Worm (Caenorhabditis elegans) whole organism, late embryonic: Measurements from ENCODE around the gene K06A9.2.

ENCODE experiments used
- C38D4.7 ChIP-seq: fragments of 200-800 bp; sonication (Bioruptor generic); optimal IDR thresholded peaks from 2 replicates; lab custom pipeline; 2018; ENCODE audit warnings: mild to moderate bottlenecking, missing genetic modification characterization, moderate library complexity, missing compliant biosample characterization
- K09A11.1 ChIP-seq: sonication (generic microtip); optimal IDR thresholded peaks from 2 replicates; lab custom pipeline; 2017; ENCODE audit warnings: antibody characterized with exemption, mild to moderate bottlenecking, missing genetic modification characterization, missing compliant biosample characterization; ENCODE audit not compliant: insufficient read depth
- Y22D7AL.16 ChIP-seq: sonication (generic microtip); optimal IDR thresholded peaks from 2 replicates; lab custom pipeline; 2016; ENCODE audit warnings: missing genetic modification characterization, missing compliant biosample characterization
- ceh-14 ChIP-seq: sonication (generic microtip); optimal IDR thresholded peaks from 2 replicates; lab custom pipeline; 2016; ENCODE audit warnings: missing genotype, missing genetic modification characterization, missing compliant biosample characterization
- ceh-6 ChIP-seq: fragments of 200-800 bp; sonication (Bioruptor generic); optimal IDR thresholded peaks from 2 replicates; lab custom pipeline; 2018; ENCODE audit warnings: mild to moderate bottlenecking, missing genetic modification characterization, missing compliant biosample characterization
- elt-4 ChIP-seq: sonication (generic microtip); optimal IDR thresholded peaks from 2 replicates; lab custom pipeline; 2016; ENCODE audit warnings: missing genetic modification characterization, missing compliant biosample characterization
- ets-4 ChIP-seq: sonication (generic microtip); optimal IDR thresholded peaks from 2 replicates; lab custom pipeline; 2016; ENCODE audit warnings: missing genetic modification characterization, missing compliant biosample characterization
- fkh-10 ChIP-seq: fragments of 150-350 bp; optimal IDR thresholded peaks from 2 replicates; lab custom pipeline; 2014; ENCODE audit warnings: missing biosample characterization, missing genetic modification reagents, missing genetic modification characterization
- odd-2 ChIP-seq: sonication (generic microtip); optimal IDR thresholded peaks from 2 replicates; lab custom pipeline; 2017; ENCODE audit warnings: antibody characterized with exemption, mild to moderate bottlenecking, missing genetic modification characterization, missing compliant biosample characterization
- rnt-1 ChIP-seq: sonication (generic microtip); optimal IDR thresholded peaks from 2 replicates; lab custom pipeline; 2016; ENCODE audit warnings: missing genetic modification characterization, missing compliant biosample characterization
- sox-4 ChIP-seq: sonication (generic microtip); optimal IDR thresholded peaks from 2 replicates; lab custom pipeline; 2017; ENCODE audit warnings: mild to moderate bottlenecking, missing genetic modification characterization, inconsistent platforms, missing compliant biosample characterization
- tbx-2 ChIP-seq: sonication (generic microtip); optimal IDR thresholded peaks from 2 replicates; lab custom pipeline; 2016; ENCODE audit warnings: missing genetic modification characterization, missing compliant biosample characterization
- unc-42 ChIP-seq: sonication (generic microtip); optimal IDR thresholded peaks from 2 replicates; lab custom pipeline; 2016; ENCODE audit warnings: missing genotype, missing genetic modification characterization, missing compliant biosample characterization

DNA sequence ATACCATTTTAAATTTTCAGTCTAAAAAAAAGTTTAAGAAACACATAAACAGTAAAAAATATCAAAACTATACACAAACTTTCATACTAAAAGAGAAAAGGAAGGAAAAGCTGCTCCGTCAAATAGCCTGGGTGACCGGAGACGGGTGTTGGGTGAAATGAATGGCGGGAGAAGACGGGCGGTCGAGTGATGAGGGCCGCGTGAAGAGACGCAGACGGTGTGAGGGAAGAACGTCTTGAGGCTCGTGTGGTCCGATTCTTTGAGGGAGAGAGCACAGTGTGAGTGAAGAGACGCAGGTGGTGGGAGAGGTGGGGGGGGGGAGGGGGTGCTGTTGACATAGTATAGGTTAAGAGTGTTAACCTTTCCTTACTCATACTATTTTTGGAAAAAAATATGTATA lies 7.2 kb upstream of the K06A9.2 start:
- TF ChIP-seq tbx-2 (tag; lab: Kevin White, UChicago) (no peak), fkh-10 (GFP tag; lab: Kevin White, UChicago) (no peak), C38D4.7 (GFP tag; lab: Kevin White, UChicago) (no peak), rnt-1 (tag; lab: Kevin White, UChicago) (no peak), sox-4 (no peak), Y22D7AL.16 (tag; lab: Kevin White, UChicago) (no peak), odd-2 (no peak), ceh-6 (GFP tag; lab: Kevin White, UChicago) (no peak), ets-4 (tag; lab: Kevin White, UChicago) (no peak), unc-42 (tag; lab: Kevin White, UChicago) (no peak), K09A11.1 (tag; lab: Kevin White, UChicago) (no peak), ceh-14 (no peak), elt-4 (tag; lab: Kevin White, UChicago) (no peak)
